Fruit fly (Drosophila melanogaster): Measurements from ENCODE around the gene Smr.

Smr gene

dm6 chrX:12742651-12743020 lies 218 bp upstream of the Smr start:
- no peak for TF ChIP-seq Snoo (tag; optimal IDR thresholded peaks at IDR 0.05)
- TF ChIP-seq CG32121 (GFP tag; IDR thresholded peaks at IDR 0.05): no peak
- peak; percentile 33; the same call in 1 of the 3 replicates for TF ChIP-seq CG4496 (GFP tag; IDR thresholded peaks at IDR 0.05)
- TF ChIP-seq CG12605 (GFP tag; IDR thresholded peaks at IDR 0.05): peak; percentile 34; the same call in 1 of the 2 replicates

- no peak for TF ChIP-seq CG4496 (GFP tag; IDR thresholded peaks at IDR 0.05)
- no peak for TF ChIP-seq CG13204 (GFP tag; optimal IDR thresholded peaks at IDR 0.05)
- TF ChIP-seq Pif1B (GFP tag; optimal IDR thresholded peaks at IDR 0.05): no peak
- TF ChIP-seq CG8159 (tag; optimal IDR thresholded peaks at IDR 0.05): no peak
- TF ChIP-seq CG12605 (GFP tag; IDR thresholded peaks at IDR 0.05): no peak
- TF ChIP-seq CG8301 (tag; optimal IDR thresholded peaks at IDR 0.05): no peak
- no peak for TF ChIP-seq CG34367 (tag; optimal IDR thresholded peaks at IDR 0.05)
- TF ChIP-seq CG15710 (tag; optimal IDR thresholded peaks at IDR 0.05): no peak
- no peak for TF ChIP-seq fd96Ca (GFP tag; IDR thresholded peaks at IDR 0.05)
- TF ChIP-seq Ets98B (GFP tag; IDR thresholded peaks at IDR 0.05): no peak
- no peak for TF ChIP-seq CG17806 (tag; optimal IDR thresholded peaks at IDR 0.05)
- TF ChIP-seq Snoo (tag; optimal IDR thresholded peaks at IDR 0.05): no peak
- no peak for TF ChIP-seq rn (GFP tag; IDR thresholded peaks at IDR 0.05)
- no peak for TF ChIP-seq CG14655 (GFP tag; optimal IDR thresholded peaks at IDR 0.05)
These were observed 2.0 kb downstream of the Smr start for dm6 chrX:12740441-12740840.

dm6 chrX:12739789-12740188 lies 2.6 kb downstream of the Smr start:
- TF ChIP-seq CG14655 (GFP tag; optimal IDR thresholded peaks at IDR 0.05) (no peak), CG32121 (GFP tag; IDR thresholded peaks at IDR 0.05) (no peak), gl (tag; optimal IDR thresholded peaks at IDR 0.05) (no peak)

dm6 chrX:12739047-12739446 lies 3.4 kb downstream of the Smr start:
- TF ChIP-seq Pif1A (GFP tag; optimal IDR thresholded peaks at IDR 0.05) (no peak), CG17806 (tag; optimal IDR thresholded peaks at IDR 0.05) (no peak), rn (GFP tag; IDR thresholded peaks at IDR 0.05) (no peak), CG15710 (tag; optimal IDR thresholded peaks at IDR 0.05) (no peak), Pif1B (GFP tag; optimal IDR thresholded peaks at IDR 0.05) (no peak), D1 (tag; optimal IDR thresholded peaks at IDR 0.05) (no peak), fd96Ca (GFP tag; IDR thresholded peaks at IDR 0.05) (no peak), EcR (GFP tag; optimal IDR thresholded peaks at IDR 0.05) (peak; percentile 74), CG14655 (GFP tag; optimal IDR thresholded peaks at IDR 0.05) (peak; percentile 37), CG32121 (GFP tag; IDR thresholded peaks at IDR 0.05) (no peak), CG34367 (tag; optimal IDR thresholded peaks at IDR 0.05) (no peak)

dm6 chrX:12737735-12738390 lies 4.6 kb downstream of the Smr start:
- TF ChIP-seq CG9948 (tag; optimal IDR thresholded peaks at IDR 0.05) (peak; percentile 46), EcR (GFP tag; optimal IDR thresholded peaks at IDR 0.05) (no peak), Ets98B (GFP tag; IDR thresholded peaks at IDR 0.05) (no peak), rn (GFP tag; IDR thresholded peaks at IDR 0.05) (no peak), Pif1A (GFP tag; optimal IDR thresholded peaks at IDR 0.05) (no peak), CG34367 (tag; optimal IDR thresholded peaks at IDR 0.05) (peak; percentile 11), CG14655 (GFP tag; optimal IDR thresholded peaks at IDR 0.05) (peak; percentile 54), Snoo (tag; optimal IDR thresholded peaks at IDR 0.05) (peak; percentile 58), CG8159 (tag; optimal IDR thresholded peaks at IDR 0.05) (peak; percentile 65), CG4496 (GFP tag; IDR thresholded peaks at IDR 0.05) (peak; percentile 40; the same call in 1 of the 3 replicates), CG17806 (tag; optimal IDR thresholded peaks at IDR 0.05) (peak; percentile 42), CG32121 (GFP tag; IDR thresholded peaks at IDR 0.05) (peak; percentile 64), D1 (tag; optimal IDR thresholded peaks at IDR 0.05) (peak; percentile 45), Pif1B (GFP tag; optimal IDR thresholded peaks at IDR 0.05) (no peak), CG13204 (GFP tag; optimal IDR thresholded peaks at IDR 0.05) (no peak), CG8301 (tag; optimal IDR thresholded peaks at IDR 0.05) (peak; percentile 13), CG15710 (tag; optimal IDR thresholded peaks at IDR 0.05) (peak; percentile 37), CG12605 (GFP tag; IDR thresholded peaks at IDR 0.05) (no peak)

dm6 chrX:12737057-12737734 lies 5.2 kb downstream of the Smr start:
- peak; percentile 77 for TF ChIP-seq EcR (GFP tag; optimal IDR thresholded peaks at IDR 0.05)
- peak; percentile 90 for TF ChIP-seq gl (tag; optimal IDR thresholded peaks at IDR 0.05)
- peak; percentile 51 for TF ChIP-seq D1 (tag; optimal IDR thresholded peaks at IDR 0.05)
- peak; percentile 90 for TF ChIP-seq fd96Ca (GFP tag; IDR thresholded peaks at IDR 0.05)
- TF ChIP-seq Snoo (tag; optimal IDR thresholded peaks at IDR 0.05): peak; percentile 71
- TF ChIP-seq CG32121 (GFP tag; IDR thresholded peaks at IDR 0.05): peak; percentile 92
- peak; percentile 81 for TF ChIP-seq CG34367 (tag; optimal IDR thresholded peaks at IDR 0.05)
- TF ChIP-seq CG10348 (GFP tag; IDR thresholded peaks at IDR 0.05): no peak
- peak; percentile 86 for TF ChIP-seq Pif1A (GFP tag; optimal IDR thresholded peaks at IDR 0.05)
- peak; percentile 91 for TF ChIP-seq CG12605 (GFP tag; IDR thresholded peaks at IDR 0.05)
- peak; percentile 78 for TF ChIP-seq rn (GFP tag; IDR thresholded peaks at IDR 0.05)
- TF ChIP-seq CG4496 (GFP tag; IDR thresholded peaks at IDR 0.05): peak; percentile 95
- TF ChIP-seq CG8301 (tag; optimal IDR thresholded peaks at IDR 0.05): peak; percentile 74
- TF ChIP-seq CG17806 (tag; optimal IDR thresholded peaks at IDR 0.05): peak; percentile 69
- TF ChIP-seq CG14655 (GFP tag; optimal IDR thresholded peaks at IDR 0.05): peak; percentile 87
- TF ChIP-seq CG13204 (GFP tag; optimal IDR thresholded peaks at IDR 0.05): peak; percentile 92
- peak; percentile 84 for TF ChIP-seq CG15710 (tag; optimal IDR thresholded peaks at IDR 0.05)
- peak; percentile 85 for TF ChIP-seq Pif1B (GFP tag; optimal IDR thresholded peaks at IDR 0.05)
- peak; percentile 79 for TF ChIP-seq CG8159 (tag; optimal IDR thresholded peaks at IDR 0.05)
- TF ChIP-seq Ets98B (GFP tag; IDR thresholded peaks at IDR 0.05): peak; percentile 88
- peak; percentile 80 for TF ChIP-seq CG9948 (tag; optimal IDR thresholded peaks at IDR 0.05)
